Fruit fly (Drosophila melanogaster): Measurements from ENCODE around the gene Faf2.

The Faf2 gene

dm6 chr2L:18746694-18747093, 38.2 kb upstream of the Faf2 start:
- no peak for TF ChIP-seq CG15710 (tag; optimal IDR thresholded peaks at IDR 0.05)
- peak; percentile 47; the same call in 1 of the 2 replicates for TF ChIP-seq CG32121 (GFP tag; IDR thresholded peaks at IDR 0.05)
- TF ChIP-seq CG8301 (tag; optimal IDR thresholded peaks at IDR 0.05), result peak; percentile 77
- no peak for TF ChIP-seq EcR (GFP tag; optimal IDR thresholded peaks at IDR 0.05)
- TF ChIP-seq CG4496 (GFP tag; IDR thresholded peaks at IDR 0.05), result 0 out of 3 replicates have a peak, but pooled peaks have one; percentile 15
- peak; percentile 74 for TF ChIP-seq CG14655 (GFP tag; optimal IDR thresholded peaks at IDR 0.05)
- TF ChIP-seq CG10348 (GFP tag; IDR thresholded peaks at IDR 0.05), result 0 out of 2 replicates have a peak, but pooled peaks have one; percentile 22
- TF ChIP-seq Ets98B (GFP tag; IDR thresholded peaks at IDR 0.05), result peak; percentile 38

- TF ChIP-seq Pif1B (GFP tag; optimal IDR thresholded peaks at IDR 0.05) (no peak), EcR (GFP tag; optimal IDR thresholded peaks at IDR 0.05) (no peak), fd96Ca (GFP tag; IDR thresholded peaks at IDR 0.05) (0 out of 3 replicates have a peak, but pooled peaks have one; percentile 43), gl (tag; optimal IDR thresholded peaks at IDR 0.05) (no peak), CG34367 (tag; optimal IDR thresholded peaks at IDR 0.05) (no peak), CG32121 (GFP tag; IDR thresholded peaks at IDR 0.05) (no peak), Pif1A (GFP tag; optimal IDR thresholded peaks at IDR 0.05) (no peak), Ets98B (GFP tag; IDR thresholded peaks at IDR 0.05) (no peak), CG15710 (tag; optimal IDR thresholded peaks at IDR 0.05) (no peak), CG4496 (GFP tag; IDR thresholded peaks at IDR 0.05) (peak; percentile 77)
These were observed 37.0 kb upstream of the Faf2 start for dm6 chr2L:18745454-18745853.

- TF ChIP-seq CG34367 (tag; optimal IDR thresholded peaks at IDR 0.05) (no peak), CG8159 (tag; optimal IDR thresholded peaks at IDR 0.05) (peak; percentile 18), CG32121 (GFP tag; IDR thresholded peaks at IDR 0.05) (peak; percentile 75; the same call in 1 of the 2 replicates), D1 (tag; optimal IDR thresholded peaks at IDR 0.05) (no peak), CG12605 (GFP tag; IDR thresholded peaks at IDR 0.05) (0 out of 2 replicates have a peak, but pooled peaks have one; percentile 22), fd96Ca (GFP tag; IDR thresholded peaks at IDR 0.05) (peak; percentile 70; the same call in 2 of the 3 replicates), CG13204 (GFP tag; optimal IDR thresholded peaks at IDR 0.05) (no peak), Snoo (tag; optimal IDR thresholded peaks at IDR 0.05) (no peak), CG4496 (GFP tag; IDR thresholded peaks at IDR 0.05) (peak; percentile 63), gl (tag; optimal IDR thresholded peaks at IDR 0.05) (no peak), Pif1A (GFP tag; optimal IDR thresholded peaks at IDR 0.05) (peak; percentile 32), CG15710 (tag; optimal IDR thresholded peaks at IDR 0.05) (no peak), Ets98B (GFP tag; IDR thresholded peaks at IDR 0.05) (peak; percentile 56), CG8301 (tag; optimal IDR thresholded peaks at IDR 0.05) (peak; percentile 70), CG14655 (GFP tag; optimal IDR thresholded peaks at IDR 0.05) (peak; percentile 80), CG10348 (GFP tag; IDR thresholded peaks at IDR 0.05) (peak; percentile 60; the same call in 1 of the 2 replicates), CG17806 (tag; optimal IDR thresholded peaks at IDR 0.05) (peak; percentile 15), rn (GFP tag; IDR thresholded peaks at IDR 0.05) (no peak), CG9948 (tag; optimal IDR thresholded peaks at IDR 0.05) (peak; percentile 31), EcR (GFP tag; optimal IDR thresholded peaks at IDR 0.05) (no peak), Pif1B (GFP tag; optimal IDR thresholded peaks at IDR 0.05) (peak; percentile 37)
These were observed 35.4 kb upstream of the Faf2 start for dm6 chr2L:18743896-18744295.

- TF ChIP-seq CG17806 (tag; optimal IDR thresholded peaks at IDR 0.05), result no peak
- TF ChIP-seq Snoo (tag; optimal IDR thresholded peaks at IDR 0.05), result no peak
- TF ChIP-seq CG14655 (GFP tag; optimal IDR thresholded peaks at IDR 0.05), result peak; percentile 54
- TF ChIP-seq CG32121 (GFP tag; IDR thresholded peaks at IDR 0.05), result peak; percentile 24; the same call in 1 of the 2 replicates
These were observed 34.2 kb upstream of the Faf2 start for dm6 chr2L:18742710-18743109.

- no peak for TF ChIP-seq EcR (GFP tag; optimal IDR thresholded peaks at IDR 0.05)
- TF ChIP-seq CG13204 (GFP tag; optimal IDR thresholded peaks at IDR 0.05), result no peak
- TF ChIP-seq Pif1B (GFP tag; optimal IDR thresholded peaks at IDR 0.05), result no peak
- no peak for TF ChIP-seq gl (tag; optimal IDR thresholded peaks at IDR 0.05)
- TF ChIP-seq CG8301 (tag; optimal IDR thresholded peaks at IDR 0.05), result no peak
- no peak for TF ChIP-seq Ets98B (GFP tag; IDR thresholded peaks at IDR 0.05)
- TF ChIP-seq Snoo (tag; optimal IDR thresholded peaks at IDR 0.05), result no peak
- TF ChIP-seq CG14655 (GFP tag; optimal IDR thresholded peaks at IDR 0.05), result no peak
- no peak for TF ChIP-seq Pif1A (GFP tag; optimal IDR thresholded peaks at IDR 0.05)
- TF ChIP-seq fd96Ca (GFP tag; IDR thresholded peaks at IDR 0.05), result no peak
- no peak for TF ChIP-seq rn (GFP tag; IDR thresholded peaks at IDR 0.05)
- no peak for TF ChIP-seq CG9948 (tag; optimal IDR thresholded peaks at IDR 0.05)
- TF ChIP-seq CG12605 (GFP tag; IDR thresholded peaks at IDR 0.05), result no peak
- no peak for TF ChIP-seq D1 (tag; optimal IDR thresholded peaks at IDR 0.05)
- TF ChIP-seq CG15710 (tag; optimal IDR thresholded peaks at IDR 0.05), result no peak
- TF ChIP-seq CG32121 (GFP tag; IDR thresholded peaks at IDR 0.05), result no peak
These were observed 31.5 kb upstream of the Faf2 start, which contains the start of the genes CG42752 and CG15167 for dm6 chr2L:18740010-18740409. CG42752 (minus strand) TSS chr2L:18740110. CG15167 (plus strand) TSS chr2L:18740358.

dm6 chr2L:18737239-18737638, 28.8 kb upstream of the Faf2 start:
- TF ChIP-seq CG9948 (tag; optimal IDR thresholded peaks at IDR 0.05), result no peak
- TF ChIP-seq CG17806 (tag; optimal IDR thresholded peaks at IDR 0.05), result no peak
- no peak for TF ChIP-seq D1 (tag; optimal IDR thresholded peaks at IDR 0.05)
- 0 out of 2 replicates have a peak, but pooled peaks have one; percentile 38 for TF ChIP-seq CG32121 (GFP tag; IDR thresholded peaks at IDR 0.05)

All from whole organism, pupa.